Worm (Caenorhabditis elegans) whole organism, mixed stage, embryonic: ENCODE data around the gene srbc-2.

ENCODE experiments used
- ceh-39 ChIP-seq: fragments of 150-350 bp; optimal IDR thresholded peaks from 2 replicates; lab custom pipeline; 2014; ENCODE audit warnings: missing biosample characterization, missing genetic modification characterization
- hlh-1 ChIP-seq: fragments of 150-350 bp; optimal IDR thresholded peaks from 2 replicates; lab custom pipeline; 2014; ENCODE audit warnings: missing biosample characterization, missing genetic modification reagents, missing genetic modification characterization
- ztf-11 ChIP-seq: fragments of 150-350 bp; optimal IDR thresholded peaks from 2 replicates; lab custom pipeline; 2014; ENCODE audit warnings: missing biosample characterization, missing genetic modification characterization

ce11 chrV:3409498-3409897 is 32.6 kb upstream of the srbc-2 start:
- no peak for TF ChIP-seq hlh-1 (tag; lab: Kevin White, UChicago)
- no peak for TF ChIP-seq ztf-11
- TF ChIP-seq ceh-39 (tag; lab: Kevin White, UChicago): no peak
